Worm (Caenorhabditis elegans) whole organism, L2 larva: ENCODE data around the gene B0280.9.

Experiments
- F13H6.1 ChIP-seq: sonication (generic microtip); optimal IDR thresholded peaks from 2 replicates; lab custom pipeline; 2016; ENCODE audit warnings: missing genetic modification characterization, missing compliant biosample characterization
- aly-2 ChIP-seq: fragments of 150-350 bp; optimal IDR thresholded peaks from 2 replicates; lab custom pipeline; 2014; ENCODE audit warnings: missing biosample characterization, missing genetic modification characterization
- ama-1 ChIP-seq: fragments of 150-350 bp; optimal IDR thresholded peaks from 2 replicates; lab custom pipeline; 2018; ENCODE audit warnings: inconsistent platforms
- blmp-1 ChIP-seq: sonication (generic microtip); optimal IDR thresholded peaks from 2 replicates; lab custom pipeline; 2017; ENCODE audit warnings: missing genetic modification characterization, mild to moderate bottlenecking, missing compliant biosample characterization, antibody characterized with exemption, moderate library complexity; ENCODE audit not compliant: insufficient read depth
- crh-2 ChIP-seq: sonication (generic microtip); optimal IDR thresholded peaks from 2 replicates; lab custom pipeline; 2017; ENCODE audit warnings: missing biosample characterization, missing genetic modification characterization
- elt-1 ChIP-seq: fragments of 150-350 bp; optimal IDR thresholded peaks from 2 replicates; lab custom pipeline; 2014; ENCODE audit warnings: missing biosample characterization, missing genetic modification characterization
- lin-39 ChIP-seq: fragments of 150-350 bp; optimal IDR thresholded peaks from 2 replicates; lab custom pipeline; 2014; ENCODE audit warnings: missing biosample characterization, missing genetic modification reagents, missing genetic modification characterization
- nhr-10 ChIP-seq: sonication (generic microtip); optimal IDR thresholded peaks from 2 replicates; lab custom pipeline; 2017; ENCODE audit warnings: missing biosample characterization, missing genetic modification characterization
- nhr-11 ChIP-seq: fragments of 150-350 bp; optimal IDR thresholded peaks from 2 replicates; lab custom pipeline; 2014; ENCODE audit warnings: missing biosample characterization, missing genetic modification characterization
- nhr-237 ChIP-seq: fragments of 150-350 bp; optimal IDR thresholded peaks from 2 replicates; lab custom pipeline; 2014; ENCODE audit warnings: missing biosample characterization, missing genetic modification characterization
- nhr-25 ChIP-seq: fragments of 150-350 bp; sonication (generic microtip); optimal IDR thresholded peaks from 3 replicates; lab custom pipeline; 2014; ENCODE audit warnings: missing biosample characterization, missing genetic modification characterization

DNA sequence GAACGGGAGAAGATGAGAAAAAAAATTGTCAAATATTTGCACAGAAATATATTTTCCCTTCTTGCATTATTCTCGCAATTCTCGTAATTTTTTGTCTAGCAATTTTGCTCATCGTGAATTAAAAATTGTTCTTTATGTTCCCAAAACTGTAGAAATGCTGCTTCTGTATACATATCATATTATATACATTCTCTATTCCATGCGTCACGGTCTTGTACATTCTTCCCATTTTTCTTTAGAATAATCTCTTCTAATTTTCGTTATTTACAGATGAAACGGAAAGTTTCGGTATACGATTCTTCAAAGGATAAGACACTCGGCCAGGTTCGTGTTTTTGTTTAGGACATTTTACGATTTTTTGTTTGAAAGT is 44.9 kb upstream of the B0280.9 start, which contains the start of gene acs-4:
- TF ChIP-seq lin-39 (tag; lab: Kevin White, UChicago) (no peak), elt-1 (tag; lab: Kevin White, UChicago) (no peak), nhr-237 (tag; lab: Kevin White, UChicago) (no peak), nhr-10 (tag; lab: Kevin White, UChicago) (no peak), nhr-25 (no peak), crh-2 (tag; lab: Kevin White, UChicago) (no peak), blmp-1 (tag; lab: Kevin White, UChicago) (no peak), ama-1 (lab: Kevin White, UChicago) (no peak), aly-2 (tag; lab: Kevin White, UChicago) (no peak), nhr-11 (tag; lab: Kevin White, UChicago) (no peak), F13H6.1 (tag; lab: Kevin White, UChicago) (no peak)
